Fruit fly (Drosophila melanogaster): ENCODE data around the gene CG31145.

CG31145 gene

dm6 chr3R:23569195-23569594, 100.3 kb downstream of the CG31145 start:
- TF ChIP-seq Hr39 (GFP tag; optimal IDR thresholded peaks at IDR 0.05) (no peak), pdm3 (GFP tag; optimal IDR thresholded peaks at IDR 0.05) (no peak), Eip78C (GFP tag) (no peak), CG1621 (tag; optimal IDR thresholded peaks at IDR 0.05) (no peak), net (GFP tag; optimal IDR thresholded peaks at IDR 0.05) (no peak), vri (GFP tag; optimal IDR thresholded peaks at IDR 0.05) (no peak), fd85E (GFP tag; optimal IDR thresholded peaks at IDR 0.05) (no peak), CG11902 (GFP tag; optimal IDR thresholded peaks at IDR 0.05) (no peak), fd59A (GFP tag; optimal IDR thresholded peaks at IDR 0.05) (no peak), CG6792 (GFP tag; optimal IDR thresholded peaks at IDR 0.05) (no peak), Gug (GFP tag; IDR thresholded peaks at IDR 0.05) (no peak), spab (GFP tag; optimal IDR thresholded peaks at IDR 0.05) (no peak), CG11762 (GFP tag; optimal IDR thresholded peaks at IDR 0.05; ENCODE audit: insufficient read depth) (no peak), Sox15 (GFP tag; optimal IDR thresholded peaks at IDR 0.05) (no peak), Blimp-1 (GFP tag; optimal IDR thresholded peaks at IDR 0.05) (no peak), ss (GFP tag; optimal IDR thresholded peaks at IDR 0.05) (no peak), Lpt (GFP tag; optimal IDR thresholded peaks at IDR 0.05) (no peak), Ets21C (GFP tag; optimal IDR thresholded peaks at IDR 0.05) (no peak)

- TF ChIP-seq Hr4 (GFP tag; optimal IDR thresholded peaks at IDR 0.05) = no peak
- no peak for TF ChIP-seq CG8119 (GFP tag; IDR thresholded peaks at IDR 0.05)
- no peak for TF ChIP-seq Smox (GFP tag; optimal IDR thresholded peaks at IDR 0.05)
- TF ChIP-seq Lpt (GFP tag; optimal IDR thresholded peaks at IDR 0.05) = no peak
- no peak for TF ChIP-seq CG6792 (GFP tag; optimal IDR thresholded peaks at IDR 0.05)
- no peak for TF ChIP-seq CG6276 (GFP tag; optimal IDR thresholded peaks at IDR 0.05)
- TF ChIP-seq Blimp-1 (GFP tag; optimal IDR thresholded peaks at IDR 0.05) = no peak
- TF ChIP-seq CG16779 (tag; optimal IDR thresholded peaks at IDR 0.05) = no peak
- TF ChIP-seq vri (GFP tag; optimal IDR thresholded peaks at IDR 0.05) = no peak
- TF ChIP-seq ss (GFP tag; optimal IDR thresholded peaks at IDR 0.05) = no peak
- no peak for TF ChIP-seq Sox15 (GFP tag; optimal IDR thresholded peaks at IDR 0.05)
- no peak for TF ChIP-seq CG11762 (GFP tag; optimal IDR thresholded peaks at IDR 0.05; ENCODE audit: insufficient read depth)
- no peak for TF ChIP-seq Hr39 (GFP tag; optimal IDR thresholded peaks at IDR 0.05)
- no peak for TF ChIP-seq CG7368 (GFP tag; optimal IDR thresholded peaks at IDR 0.05)
- TF ChIP-seq Sox102F (GFP tag; optimal IDR thresholded peaks at IDR 0.05) = no peak
Observed at dm6 chr3R:23557244-23557643, 112.2 kb downstream of the CG31145 start, which contains the start of gene beat-IV. TSS of gene beat-IV (plus strand) at chr3R:23557412.

dm6 chr3R:23556843-23557242, 112.6 kb downstream of the CG31145 start, which contains the start of gene CG10164:
TSS of gene CG10164 (minus strand) at chr3R:23556943.
- no peak for TF ChIP-seq Hr38 (GFP tag; optimal IDR thresholded peaks at IDR 0.05)
- no peak for TF ChIP-seq Eip93F (GFP tag; optimal IDR thresholded peaks at IDR 0.05)
- TF ChIP-seq esn (GFP tag; optimal IDR thresholded peaks at IDR 0.05) = no peak
- no peak for TF ChIP-seq CG6854 (GFP tag; optimal IDR thresholded peaks at IDR 0.05)
- TF ChIP-seq lz (GFP tag; optimal IDR thresholded peaks at IDR 0.05) = no peak
- no peak for TF ChIP-seq fd59A (GFP tag; optimal IDR thresholded peaks at IDR 0.05)
- TF ChIP-seq Blimp-1 (GFP tag; optimal IDR thresholded peaks at IDR 0.05) = no peak
- no peak for TF ChIP-seq eg (GFP tag; IDR thresholded peaks at IDR 0.05)
- no peak for TF ChIP-seq achi (GFP tag; optimal IDR thresholded peaks at IDR 0.05)
- no peak for TF ChIP-seq Lpt (GFP tag; optimal IDR thresholded peaks at IDR 0.05)
- TF ChIP-seq pdm3 (GFP tag; optimal IDR thresholded peaks at IDR 0.05) = no peak
- TF ChIP-seq CG7368 (GFP tag; optimal IDR thresholded peaks at IDR 0.05) = no peak
- TF ChIP-seq OdsH (GFP tag; optimal IDR thresholded peaks at IDR 0.05) = no peak
- TF ChIP-seq CG8119 (GFP tag; IDR thresholded peaks at IDR 0.05) = no peak
- TF ChIP-seq CG34406 (GFP tag; optimal IDR thresholded peaks at IDR 0.05) = no peak
- TF ChIP-seq CG4318 (GFP tag; optimal IDR thresholded peaks at IDR 0.05) = no peak
- no peak for TF ChIP-seq CG6792 (GFP tag; optimal IDR thresholded peaks at IDR 0.05)
- no peak for TF ChIP-seq spab (GFP tag; optimal IDR thresholded peaks at IDR 0.05)
- TF ChIP-seq CG3919 (GFP tag; optimal IDR thresholded peaks at IDR 0.05) = no peak

All from whole organism, prepupa.